Fruit fly (Drosophila melanogaster): Measurements from ENCODE around the gene COX7A.

COX7A gene

DNA sequence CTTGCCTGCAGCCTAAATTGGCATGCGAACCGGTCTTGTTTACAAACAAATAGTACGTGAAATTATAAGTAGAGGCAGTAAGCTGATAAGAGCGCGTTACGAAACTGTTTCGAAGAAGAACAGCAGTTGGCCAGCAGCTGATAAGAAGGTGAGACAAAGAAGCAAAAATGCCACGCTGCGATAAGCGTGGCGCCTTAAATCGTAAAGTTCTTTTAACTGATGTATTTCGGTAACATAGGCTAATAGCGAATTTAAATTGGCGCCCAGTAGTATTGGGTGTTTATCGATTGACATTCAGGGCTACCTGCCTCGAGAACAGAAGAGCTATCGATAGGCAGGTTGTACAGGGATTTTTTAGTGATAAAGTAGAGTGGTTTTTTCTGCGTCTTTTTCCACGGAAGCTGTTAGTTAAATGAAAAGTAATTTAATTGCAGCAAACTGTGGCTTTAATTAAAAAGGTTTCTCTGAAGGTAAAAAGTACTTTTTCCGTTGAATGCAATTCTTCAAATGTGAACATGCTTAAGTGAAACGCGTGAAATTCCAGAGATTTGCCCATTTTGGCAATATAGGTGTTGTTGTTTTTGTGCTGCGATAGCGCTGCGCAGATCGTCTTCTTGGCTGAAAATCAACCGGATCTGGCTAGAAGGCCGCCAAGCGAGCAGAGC is 15.9 kb upstream of the COX7A start, which contains the start of gene stck (continued):
- TF ChIP-seq rib (GFP tag; IDR thresholded peaks at IDR 0.05), result no peak
- TF ChIP-seq crol (GFP tag; IDR thresholded peaks at IDR 0.05), result no peak
- TF ChIP-seq twi (tag; optimal IDR thresholded peaks at IDR 0.05), result no peak
- no peak for TF ChIP-seq HLHmδ (GFP tag; optimal IDR thresholded peaks at IDR 0.05)
- TF ChIP-seq CG16815 (GFP tag; optimal IDR thresholded peaks at IDR 0.05), result no peak
- TF ChIP-seq dan (GFP tag; IDR thresholded peaks at IDR 0.05), result no peak
- TF ChIP-seq CG11456 (GFP tag; IDR thresholded peaks at IDR 0.05), result no peak
- no peak for TF ChIP-seq NC2β (GFP tag; optimal IDR thresholded peaks at IDR 0.05)
- no peak for TF ChIP-seq CG33557 (GFP tag; optimal IDR thresholded peaks at IDR 0.05)
- TF ChIP-seq chinmo (GFP tag; IDR thresholded peaks at IDR 0.05; ENCODE audit: partially characterized antibody), result 0 out of 4 replicates have a peak, but pooled peaks have one; percentile 12
- no peak for TF ChIP-seq pan (optimal IDR thresholded peaks at IDR 0.05)
- TF ChIP-seq pan (GFP tag; optimal IDR thresholded peaks at IDR 0.05 in 1 of 2, IDR thresholded peaks at IDR 0.05 in 1 of 2), result no peak
- no peak for TF ChIP-seq CG7556 (GFP tag; optimal IDR thresholded peaks at IDR 0.05)
- TF ChIP-seq tgo (GFP tag; IDR thresholded peaks at IDR 0.05), result no peak
- TF ChIP-seq CG8281 (tag; optimal IDR thresholded peaks at IDR 0.05), result no peak
- no peak for TF ChIP-seq CG17568 (GFP tag; optimal IDR thresholded peaks at IDR 0.05)
- TF ChIP-seq CG2120 (GFP tag; optimal IDR thresholded peaks at IDR 0.05), result peak; percentile 30
- TF ChIP-seq zfh1 (GFP tag; IDR thresholded peaks at IDR 0.05), result no peak
- TF ChIP-seq CG11504 (tag; optimal IDR thresholded peaks at IDR 0.05), result no peak
- TF ChIP-seq Fer3 (tag; optimal IDR thresholded peaks at IDR 0.05), result no peak
- no peak for TF ChIP-seq CG14050 (GFP tag; IDR thresholded peaks at IDR 0.05)
- no peak for TF ChIP-seq CG7987 (GFP tag; optimal IDR thresholded peaks at IDR 0.05)
- TF ChIP-seq CG3065 (GFP tag; optimal IDR thresholded peaks at IDR 0.05), result no peak
- TF ChIP-seq ttk (GFP tag; IDR thresholded peaks at IDR 0.05), result no peak
- TF ChIP-seq Myb (GFP tag; optimal IDR thresholded peaks at IDR 0.05), result peak; percentile 25
- TF ChIP-seq Rfx (GFP tag; IDR thresholded peaks at IDR 0.05), result no peak
- TF ChIP-seq CG8089 (GFP tag; optimal IDR thresholded peaks at IDR 0.05), result no peak
- TF ChIP-seq btn (GFP tag; optimal IDR thresholded peaks at IDR 0.05), result no peak
- TF ChIP-seq caup (GFP tag; optimal IDR thresholded peaks at IDR 0.05; ENCODE audit: severe bottlenecking), result peak; percentile 17
- peak; percentile 69 for TF ChIP-seq ato (GFP tag; IDR thresholded peaks at IDR 0.05; ENCODE audit: partially characterized antibody)
- TF ChIP-seq tap (tag; optimal IDR thresholded peaks at IDR 0.05), result no peak
- no peak for TF ChIP-seq CG13775 (GFP tag; optimal IDR thresholded peaks at IDR 0.05)
- peak; percentile 76 for TF ChIP-seq HLH4C (GFP tag; IDR thresholded peaks at IDR 0.05; ENCODE audit: partially characterized antibody)
- no peak for TF ChIP-seq dmrt11E (tag; optimal IDR thresholded peaks at IDR 0.05)
- TF ChIP-seq row (GFP tag; IDR thresholded peaks at IDR 0.05), result peak; percentile 54; the same call in 2 of the 3 replicates
- no peak for TF ChIP-seq gsb (GFP tag; IDR thresholded peaks at IDR 0.05)
- TF ChIP-seq Dref (GFP tag; IDR thresholded peaks at IDR 0.05), result peak; percentile 98
- TF ChIP-seq CG16863 (GFP tag; optimal IDR thresholded peaks at IDR 0.05), result no peak
- TF ChIP-seq CG15514 (GFP tag; optimal IDR thresholded peaks at IDR 0.05), result peak; percentile 48
- no peak for TF ChIP-seq sima (GFP tag; optimal IDR thresholded peaks at IDR 0.05)
- no peak for TF ChIP-seq HHEX (GFP tag; optimal IDR thresholded peaks at IDR 0.05)
- TF ChIP-seq lov (optimal IDR thresholded peaks at IDR 0.05), result no peak
- no peak for TF ChIP-seq lov (GFP tag; IDR thresholded peaks at IDR 0.05)
- no peak for TF ChIP-seq Taf1 (GFP tag; IDR thresholded peaks at IDR 0.05)
- no peak for TF ChIP-seq CG11093 (GFP tag; IDR thresholded peaks at IDR 0.05)
- no peak for TF ChIP-seq Dip2 (GFP tag; IDR thresholded peaks at IDR 0.05)
- peak; percentile 61 for TF ChIP-seq CG34224 (GFP tag; IDR thresholded peaks at IDR 0.05; ENCODE audit: partially characterized antibody)
- no peak for TF ChIP-seq cwo (GFP tag; optimal IDR thresholded peaks at IDR 0.05)
- no peak for TF ChIP-seq fd96Cb (tag; optimal IDR thresholded peaks at IDR 0.05)
- no peak for TF ChIP-seq ind (GFP tag; optimal IDR thresholded peaks at IDR 0.05)
